Worm (Caenorhabditis elegans) whole organism, young adult: ENCODE results near the gene pitr-2.
A peak's percentile ranks its signal among the peaks of the same experiment; 100 is the strongest.

Source experiments
- B0336.3 ChIP-seq: fragments of 200-800 bp; sonication (Bioruptor generic); IDR thresholded peaks from 2 replicates; pipeline ENCODE4 v1.3.6; 2022; ENCODE audit warnings: missing genetic modification characterization, missing compliant biosample characterization
- C06A6.2 ChIP-seq: fragments of 200-800 bp; sonication (Bioruptor generic); conservative IDR thresholded peaks from 2 replicates; pipeline ENCODE4 v1.3.6; 2022; ENCODE audit warnings: missing genetic modification characterization, missing compliant biosample characterization
- D2030.7 ChIP-seq: fragments of 200-800 bp; sonication (Bioruptor generic); IDR thresholded peaks from 2 replicates; pipeline ENCODE4 v1.3.6; 2022; ENCODE audit warnings: missing genetic modification reagents, missing genetic modification characterization, missing compliant biosample characterization
- F39B2.1 ChIP-seq: fragments of 200-800 bp; sonication (Bioruptor generic); IDR thresholded peaks from 2 replicates; pipeline ENCODE4 v1.3.6; 2022; ENCODE audit warnings: missing genetic modification reagents, missing genetic modification characterization, missing compliant biosample characterization
- F49E8.2 ChIP-seq: sonication (generic microtip); optimal IDR thresholded peaks from 3 replicates; lab custom pipeline; 2017; ENCODE audit warnings: missing genetic modification characterization, mild to moderate bottlenecking, missing compliant biosample characterization, antibody characterized with exemption, moderate library complexity; ENCODE audit not compliant: insufficient read depth
- F55B11.4 ChIP-seq: sonication (generic microtip); optimal IDR thresholded peaks from 2 replicates; lab custom pipeline; 2016; ENCODE audit warnings: missing compliant biosample characterization, missing genetic modification characterization, borderline replicate concordance; ENCODE audit not compliant: insufficient read depth
- T26A5.8 ChIP-seq: sonication (generic microtip); optimal IDR thresholded peaks from 2 replicates; lab custom pipeline; 2016; ENCODE audit warnings: missing genetic modification characterization, missing compliant biosample characterization
- Y53F4B.3 ChIP-seq: fragments of 200-800 bp; sonication (Bioruptor generic); IDR thresholded peaks from 2 replicates; pipeline ENCODE4 v1.3.6; 2022; ENCODE audit warnings: missing genetic modification reagents, missing genetic modification characterization, missing compliant biosample characterization
- Y53G8AR.9 ChIP-seq: fragments of 200-800 bp; sonication (Bioruptor generic); conservative IDR thresholded peaks from 2 replicates; pipeline ENCODE4 v1.3.6; 2022; ENCODE audit warnings: missing genetic modification reagents, missing genetic modification characterization, missing compliant biosample characterization
- Y56A3A.18 ChIP-seq: fragments of 200-800 bp; sonication (Bioruptor generic); IDR thresholded peaks from 2 replicates; pipeline ENCODE4 v1.3.6; 2022; ENCODE audit warnings: missing genetic modification reagents, missing genetic modification characterization, missing compliant biosample characterization
- Y79H2A.3 ChIP-seq: fragments of 200-800 bp; sonication (Bioruptor generic); conservative IDR thresholded peaks from 2 replicates; pipeline ENCODE4 v1.3.6; 2022; ENCODE audit warnings: missing genetic modification reagents, missing genetic modification characterization, missing compliant biosample characterization
- Y95B8A.8 ChIP-seq: fragments of 200-800 bp; sonication (Bioruptor generic); IDR thresholded peaks from 2 replicates; pipeline ENCODE4 v1.3.6; 2022; ENCODE audit warnings: missing genetic modification reagents, missing genetic modification characterization, missing compliant biosample characterization
- ama-1 ChIP-seq, 3 experiments: fragments of 150-350 bp in 1 of 3; sonication (generic microtip) in 2 of 3; optimal IDR thresholded peaks; 2 replicates each; lab custom pipeline; 2014 to 2018; ENCODE audit warnings: missing biosample characterization in 2 of 3, missing genetic modification characterization in 2 of 3, missing genetic modification reagents in 2 of 3
- ccch-3 ChIP-seq: fragments of 200-800 bp; sonication (Bioruptor generic); optimal IDR thresholded peaks from 2 replicates; lab custom pipeline; 2018; ENCODE audit warnings: mild to moderate bottlenecking, missing genetic modification characterization, missing compliant biosample characterization
- cebp-1 ChIP-seq, 2 experiments: fragments of 200-800 bp in 1 of 2; sonication (Bioruptor generic) in 1 of 2; sonication (generic microtip) in 1 of 2; IDR thresholded peaks in 1 of 2; optimal IDR thresholded peaks in 1 of 2; 2 replicates each; pipeline versions ENCODE4 v1.3.6 to Lab custom; 2017 to 2022; ENCODE audit warnings: missing compliant biosample characterization in 2 of 2, missing genetic modification characterization in 2 of 2, mild to moderate bottlenecking in 1 of 2, missing genetic modification reagents in 1 of 2, moderate library complexity in 1 of 2
- ceh-58 ChIP-seq: fragments of 200-800 bp; sonication (Bioruptor generic); IDR thresholded peaks from 2 replicates; pipeline ENCODE4 v1.3.6; 2022; ENCODE audit warnings: missing genetic modification characterization, missing compliant biosample characterization
- ceh-79 ChIP-seq: sonication (generic microtip); optimal IDR thresholded peaks from 2 replicates; lab custom pipeline; 2017; ENCODE audit warnings: mild to moderate bottlenecking, missing genetic modification characterization, missing compliant biosample characterization
- dpl-1 ChIP-seq: fragments of 150-350 bp; optimal IDR thresholded peaks from 2 replicates; lab custom pipeline; 2014; ENCODE audit warnings: missing biosample characterization, missing genetic modification reagents, missing genetic modification characterization
- efl-1 ChIP-seq: fragments of 150-350 bp; optimal IDR thresholded peaks from 2 replicates; lab custom pipeline; 2014; ENCODE audit warnings: missing biosample characterization, missing genetic modification reagents, missing genetic modification characterization
- ekl-4 ChIP-seq: fragments of 200-800 bp; sonication (Bioruptor generic); IDR thresholded peaks from 2 replicates; pipeline ENCODE4 v1.3.6; 2022; ENCODE audit warnings: missing genetic modification reagents, missing genetic modification characterization, missing compliant biosample characterization
- hsf-1 ChIP-seq: fragments of 200-800 bp; sonication (Bioruptor generic); IDR thresholded peaks from 2 replicates; pipeline ENCODE4 v1.3.6; 2022; ENCODE audit warnings: missing genetic modification reagents, missing genetic modification characterization, missing compliant biosample characterization
- lin-26 ChIP-seq: fragments of 200-800 bp; sonication (Bioruptor generic); IDR thresholded peaks from 2 replicates; pipeline ENCODE4 v1.3.6; 2022; ENCODE audit warnings: missing genetic modification reagents, missing genetic modification characterization, missing compliant biosample characterization
- lin-35 ChIP-seq, 3 experiments: fragments of 150-350 bp in 2 of 3; sonication (generic microtip) in 1 of 3; optimal IDR thresholded peaks; 2 replicates each; lab custom pipeline; 2014 to 2018; ENCODE audit warnings: missing biosample characterization in 3 of 3, missing genetic modification characterization in 3 of 3, missing genetic modification reagents in 3 of 3
- madf-6 ChIP-seq: fragments of 200-800 bp; sonication (Bioruptor generic); IDR thresholded peaks from 2 replicates; pipeline ENCODE4 v1.3.6; 2022; ENCODE audit warnings: missing genetic modification reagents, missing genetic modification characterization, missing compliant biosample characterization
- mcd-1 ChIP-seq: fragments of 200-800 bp; sonication (Bioruptor generic); IDR thresholded peaks from 2 replicates; pipeline ENCODE4 v1.3.6; 2022; ENCODE audit warnings: missing genetic modification reagents, missing genetic modification characterization, missing compliant biosample characterization
- mes-4 ChIP-seq: sonication (generic microtip); optimal IDR thresholded peaks from 2 replicates; lab custom pipeline; 2016; ENCODE audit warnings: missing genotype, missing genetic modification characterization, missing compliant biosample characterization
- mxl-1 ChIP-seq: sonication (generic microtip); optimal IDR thresholded peaks from 2 replicates; lab custom pipeline; 2016; ENCODE audit warnings: missing genetic modification characterization, missing compliant biosample characterization
- nfya-1 ChIP-seq: sonication (generic microtip); optimal IDR thresholded peaks from 2 replicates; lab custom pipeline; 2017; ENCODE audit warnings: antibody characterized with exemption, missing compliant biosample characterization, missing genetic modification characterization, borderline replicate concordance; ENCODE audit not compliant: insufficient read depth
- nfya-2 ChIP-seq: fragments of 200-800 bp; sonication (Bioruptor generic); IDR thresholded peaks from 2 replicates; pipeline ENCODE4 v1.3.6; 2022; ENCODE audit warnings: missing genetic modification reagents, missing genetic modification characterization, missing compliant biosample characterization
- nfyb-1 ChIP-seq: fragments of 200-800 bp; sonication (Bioruptor generic); IDR thresholded peaks from 2 replicates; pipeline ENCODE4 v1.3.6; 2022; ENCODE audit warnings: missing genetic modification reagents, missing genetic modification characterization, missing compliant biosample characterization
- nhr-179 ChIP-seq: sonication (generic microtip); optimal IDR thresholded peaks from 2 replicates; lab custom pipeline; 2016; ENCODE audit warnings: mild to moderate bottlenecking, missing genetic modification characterization, missing compliant biosample characterization
- nhr-27 ChIP-seq: fragments of 200-800 bp; sonication (Bioruptor generic); optimal IDR thresholded peaks from 2 replicates; lab custom pipeline; 2018; ENCODE audit warnings: mild to moderate bottlenecking, missing genetic modification characterization, moderate library complexity, missing compliant biosample characterization
- pha-4 ChIP-seq: fragments of 150-350 bp; sonication (generic microtip); optimal IDR thresholded peaks from 2 replicates; lab custom pipeline; 2014; ENCODE audit warnings: missing biosample characterization, missing genetic modification reagents, missing genetic modification characterization
- rpc-1 ChIP-seq, 2 experiments: fragments of 150-350 bp in 1 of 2; sonication (generic microtip) in 1 of 2; optimal IDR thresholded peaks; 2 replicates each; lab custom pipeline; 2014 to 2018; ENCODE audit warnings: missing biosample characterization in 1 of 2, missing genetic modification characterization in 1 of 2, missing genetic modification reagents in 1 of 2, missing genotype in 1 of 2
- snpc-1.1 ChIP-seq: sonication (generic microtip); optimal IDR thresholded peaks from 2 replicates; lab custom pipeline; 2017; ENCODE audit warnings: missing genetic modification characterization, mild to moderate bottlenecking, missing compliant biosample characterization, antibody characterized with exemption, moderate library complexity, missing genotype, missing genetic modification reagents; ENCODE audit not compliant: insufficient read depth
- snpc-3.4 ChIP-seq: sonication (generic microtip); optimal IDR thresholded peaks from 2 replicates; lab custom pipeline; 2017; ENCODE audit warnings: missing genetic modification characterization, mild to moderate bottlenecking, missing compliant biosample characterization, antibody characterized with exemption, moderate library complexity, missing genotype, missing genetic modification reagents
- sptf-2 ChIP-seq: fragments of 200-800 bp; sonication (Bioruptor generic); optimal IDR thresholded peaks from 2 replicates; lab custom pipeline; 2018; ENCODE audit warnings: mild to moderate bottlenecking, missing genetic modification characterization, missing compliant biosample characterization
- tbp1 ChIP-seq: fragments of 200-800 bp; sonication (Bioruptor generic); optimal IDR thresholded peaks from 2 replicates; lab custom pipeline; 2018; ENCODE audit warnings: mild to moderate bottlenecking, missing genetic modification characterization, missing compliant biosample characterization
- tlf-1 ChIP-seq: fragments of 200-800 bp; sonication (Bioruptor generic); optimal IDR thresholded peaks from 2 replicates; lab custom pipeline; 2018; ENCODE audit warnings: mild to moderate bottlenecking, missing genetic modification characterization, missing compliant biosample characterization
- ztf-22 ChIP-seq: fragments of 200-800 bp; sonication (Bioruptor generic); optimal IDR thresholded peaks from 2 replicates; lab custom pipeline; 2018; ENCODE audit warnings: mild to moderate bottlenecking, missing genetic modification characterization, moderate library complexity, missing compliant biosample characterization
- ztf-26 ChIP-seq: sonication (generic microtip); optimal IDR thresholded peaks from 2 replicates; lab custom pipeline; 2017; ENCODE audit warnings: missing genetic modification characterization, missing compliant biosample characterization

Gene pitr-2

DNA sequence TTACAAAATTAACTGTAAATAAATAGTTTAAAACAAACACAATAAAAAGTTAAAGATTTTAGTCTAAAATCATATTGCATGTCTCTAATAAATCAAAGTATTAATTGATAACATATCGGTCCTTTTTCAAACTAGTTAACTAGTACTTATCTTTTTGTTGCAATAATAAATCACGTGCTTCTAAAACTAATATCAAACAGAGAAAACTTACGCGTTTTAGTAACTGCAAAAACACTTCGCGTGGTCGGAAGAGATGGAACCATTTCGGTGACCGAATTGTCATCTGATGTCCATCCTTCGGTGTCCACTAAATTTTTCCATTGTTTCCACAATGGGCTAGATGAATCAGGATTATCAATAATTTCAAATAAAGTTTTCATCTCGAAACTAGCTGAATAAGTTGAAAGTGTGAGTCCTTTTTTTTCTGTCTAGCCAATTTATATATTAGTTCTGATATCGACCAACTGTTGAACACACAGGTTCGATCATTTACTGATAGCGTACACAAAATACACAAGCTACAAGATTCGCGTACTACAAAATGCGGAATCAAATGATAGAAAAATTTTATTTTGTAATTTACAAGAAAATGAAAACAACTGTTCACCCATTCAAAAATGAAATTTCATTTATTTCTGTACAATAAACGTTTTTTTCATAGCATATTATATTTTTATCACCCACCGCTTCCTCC lies 39.1 kb downstream of the pitr-2 start, which contains the start of gene F21C10.9:
F21C10.9 (minus strand) TSS at position 417 of the 694 bp plus-strand sequence.
- no peak for TF ChIP-seq ceh-79 (tag; lab: Kevin White, UChicago)
- no peak for TF ChIP-seq D2030.7 (GFP tag; lab: Robert Waterston, UW)
- no peak for TF ChIP-seq ztf-26
- TF ChIP-seq nhr-27: no peak
- TF ChIP-seq efl-1 (GFP tag; lab: Kevin White, UChicago): no peak
- no peak for TF ChIP-seq Y53F4B.3 (GFP tag; lab: Robert Waterston, UW)
- no peak for TF ChIP-seq madf-6 (GFP tag; lab: Robert Waterston, UW)
- no peak for TF ChIP-seq nhr-179 (tag; lab: Kevin White, UChicago)
- TF ChIP-seq ceh-58: no peak
- TF ChIP-seq F55B11.4 (tag; lab: Kevin White, UChicago): no peak
- no peak for TF ChIP-seq sptf-2 (GFP tag; lab: Kevin White, UChicago)
- TF ChIP-seq T26A5.8 (tag; lab: Kevin White, UChicago): no peak
- TF ChIP-seq ccch-3 (GFP tag; lab: Kevin White, UChicago): no peak
- TF ChIP-seq snpc-3.4 (tag; lab: Kevin White, UChicago): no peak
- no peak for TF ChIP-seq F49E8.2
- no peak for TF ChIP-seq mes-4 (tag; lab: Kevin White, UChicago)
- TF ChIP-seq nfya-2 (GFP tag; lab: Robert Waterston, UW): no peak
- TF ChIP-seq, all 124 proteins: peak for 0

DNA sequence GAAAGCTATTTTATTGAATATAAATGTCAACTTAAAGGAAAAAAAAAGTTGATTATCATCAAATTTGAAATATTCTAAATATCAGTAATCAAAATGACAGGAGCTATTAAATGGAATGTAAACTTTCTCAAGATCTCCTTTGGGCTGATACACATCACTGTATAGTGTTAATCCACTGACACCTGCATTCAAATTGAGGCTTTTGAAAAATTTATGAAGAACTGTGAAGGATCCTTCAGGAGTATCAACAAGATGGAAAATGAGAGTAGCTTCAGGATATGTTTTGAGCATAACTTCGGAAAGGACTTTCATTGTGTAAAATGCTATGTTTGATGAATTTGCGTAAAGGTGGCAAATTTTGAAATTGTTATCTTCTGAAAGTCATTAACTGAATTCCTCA lies 40.3 kb downstream of the pitr-2 start:
- 0 out of 2 replicates have a peak, but pooled peaks have one; percentile 27 for TF ChIP-seq ekl-4
- TF ChIP-seq cebp-1 (GFP tag; IDR thresholded peaks at IDR 0.05; lab: Robert Waterston, UW): no peak
- peak; percentile 57 for TF ChIP-seq cebp-1 (tag; optimal IDR thresholded peaks at IDR 0.05; lab: Kevin White, UChicago)
- no peak for TF ChIP-seq F55B11.4 (tag; lab: Kevin White, UChicago)
- no peak for TF ChIP-seq madf-6 (GFP tag; lab: Robert Waterston, UW)
- TF ChIP-seq Y53G8AR.9 (GFP tag; lab: Robert Waterston, UW): peak; percentile 38; the same call in 1 of the 2 replicates
- peak; percentile 63 for TF ChIP-seq pha-4
- TF ChIP-seq rpc-1 (optimal IDR thresholded peaks at IDR 0.05; lab: Kevin White, UChicago): no peak
- no peak for TF ChIP-seq rpc-1 (tag; optimal IDR thresholded peaks at IDR 0.05; lab: Kevin White, UChicago)
- TF ChIP-seq lin-35 (GFP tag; optimal IDR thresholded peaks at IDR 0.05; lab: Kevin White, UChicago): no peak
- TF ChIP-seq nfya-1 (tag; lab: Kevin White, UChicago): no peak
- TF ChIP-seq dpl-1 (GFP tag; lab: Kevin White, UChicago): no peak
- peak; percentile 38 for TF ChIP-seq ama-1 (optimal IDR thresholded peaks at IDR 0.05; lab: Kevin White, UChicago)
- no peak for TF ChIP-seq ama-1 (GFP tag; optimal IDR thresholded peaks at IDR 0.05; lab: Kevin White, UChicago)
- TF ChIP-seq sptf-2 (GFP tag; lab: Kevin White, UChicago): no peak
- no peak for TF ChIP-seq mcd-1
- peak; percentile 14 for TF ChIP-seq tlf-1 (GFP tag; lab: Kevin White, UChicago)
- TF ChIP-seq Y95B8A.8 (GFP tag; lab: Robert Waterston, UW): no peak
- TF ChIP-seq snpc-3.4 (tag; lab: Kevin White, UChicago): no peak
- peak; percentile 28; the same call in 1 of the 2 replicates for TF ChIP-seq nfyb-1 (GFP tag; lab: Robert Waterston, UW)
- TF ChIP-seq Y56A3A.18 (GFP tag; lab: Robert Waterston, UW): no peak
- peak; percentile 27; the same call in 1 of the 2 replicates for TF ChIP-seq B0336.3 (GFP tag; lab: Robert Waterston, UW)
- peak; percentile 12 for TF ChIP-seq tbp1 (GFP tag; lab: Kevin White, UChicago)
- TF ChIP-seq F39B2.1 (GFP tag; lab: Robert Waterston, UW): no peak
- no peak for TF ChIP-seq snpc-1.1 (tag; lab: Kevin White, UChicago)
- 0 out of 2 replicates have a peak, but pooled peaks have one; percentile 35 for TF ChIP-seq Y79H2A.3 (GFP tag; lab: Robert Waterston, UW)
- no peak for TF ChIP-seq mxl-1 (tag; lab: Kevin White, UChicago)
- no peak for TF ChIP-seq ztf-22 (GFP tag; lab: Kevin White, UChicago)
- no peak for TF ChIP-seq lin-26 (GFP tag; lab: Robert Waterston, UW)
- peak; percentile 20; the same call in 1 of the 2 replicates for TF ChIP-seq hsf-1
- TF ChIP-seq C06A6.2: 0 out of 2 replicates have a peak, but pooled peaks have one; percentile 11
